Worm (Caenorhabditis elegans): ENCODE data around the gene nono-1.

ce11 chrIII:5930659-5931058, 27.4 kb downstream of the nono-1 start:
- TF ChIP-seq fkh-10 (GFP tag; optimal IDR thresholded peaks at IDR 0.05) (no peak), dve-1 (tag; optimal IDR thresholded peaks at IDR 0.05) (no peak), ceh-34 (tag; optimal IDR thresholded peaks at IDR 0.05) (no peak)
